Fruit fly (Drosophila melanogaster) whole organism, embryonic: Measurements from ENCODE around the gene CG2955.

Experiments used
- E2f1 ChIP-seq: fragments of 200-800 bp; sonication (Bioruptor generic); IDR thresholded peaks from 2 replicates; pipeline ENCODE4 v1.3.6; 2022; ENCODE audit warnings: missing biosample characterization, missing genetic modification characterization
- Hr39 ChIP-seq: fragments of >200 bp; optimal IDR thresholded peaks from 2 replicates; lab custom pipeline; 2017
- Lpt ChIP-seq: fragments of >200 bp; optimal IDR thresholded peaks from 2 replicates; lab custom pipeline; 2018; ENCODE audit warnings: missing biosample characterization, missing genetic modification characterization
- NC2α ChIP-seq: fragments of 200-800 bp; sonication (Bioruptor generic); optimal IDR thresholded peaks from 2 replicates; lab custom pipeline; 2016; ENCODE audit warnings: missing biosample characterization, missing genetic modification characterization
- ranshi ChIP-seq: fragments of 200-800 bp; sonication (Bioruptor generic); IDR thresholded peaks from 2 replicates; pipeline ENCODE4 v1.3.6; 2022; ENCODE audit warnings: missing biosample characterization, missing genetic modification characterization

DNA sequence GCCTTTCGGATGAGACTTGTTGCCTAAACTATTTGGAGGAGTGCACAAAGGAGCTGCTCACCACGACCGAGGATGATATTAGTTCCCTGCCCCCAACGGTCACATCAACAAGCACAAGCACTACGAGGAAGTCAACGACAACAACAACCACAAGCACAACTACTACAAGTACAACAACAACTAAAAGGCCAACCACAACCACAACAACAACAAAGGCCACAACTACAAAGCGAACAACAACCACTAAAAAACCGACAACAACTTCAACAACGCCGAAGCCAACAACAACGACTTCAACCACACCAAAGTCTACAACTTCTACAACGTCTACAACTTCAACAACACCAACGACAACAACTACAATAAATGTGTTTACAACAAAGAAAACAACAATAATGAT is 26.0 kb upstream of the CG2955 start:
- TF ChIP-seq Lpt = no peak
- TF ChIP-seq Hr39 (lab: Kevin White, UChicago) = no peak
- no peak for TF ChIP-seq ranshi (GFP tag; lab: Robert Waterston, UW)
- TF ChIP-seq E2f1 (GFP tag; lab: Robert Waterston, UW) = no peak
- no peak for TF ChIP-seq NC2α (GFP tag; lab: Kevin White, UChicago)
